Worm (Caenorhabditis elegans) whole organism, young adult: ENCODE measurements around the gene ttr-19.

Source experiments
- B0035.1 ChIP-seq: sonication (generic microtip); optimal IDR thresholded peaks from 2 replicates; lab custom pipeline; 2016; ENCODE audit warnings: missing genetic modification characterization, mild to moderate bottlenecking, missing compliant biosample characterization, missing genotype, missing genetic modification reagents
- B0336.3 ChIP-seq: fragments of 200-800 bp; sonication (Bioruptor generic); IDR thresholded peaks from 2 replicates; pipeline ENCODE4 v1.3.6; 2022; ENCODE audit warnings: missing genetic modification characterization, missing compliant biosample characterization
- C17E4.6 ChIP-seq: fragments of 200-800 bp; sonication (Bioruptor generic); IDR thresholded peaks from 2 replicates; pipeline ENCODE4 v1.3.6; 2022; ENCODE audit warnings: missing genetic modification reagents, missing genetic modification characterization, missing compliant biosample characterization
- F39B2.1 ChIP-seq: fragments of 200-800 bp; sonication (Bioruptor generic); IDR thresholded peaks from 2 replicates; pipeline ENCODE4 v1.3.6; 2022; ENCODE audit warnings: missing genetic modification reagents, missing genetic modification characterization, missing compliant biosample characterization
- F49E8.2 ChIP-seq: sonication (generic microtip); optimal IDR thresholded peaks from 3 replicates; lab custom pipeline; 2017; ENCODE audit warnings: missing genetic modification characterization, mild to moderate bottlenecking, missing compliant biosample characterization, antibody characterized with exemption, moderate library complexity; ENCODE audit not compliant: insufficient read depth
- F55B11.4 ChIP-seq: sonication (generic microtip); optimal IDR thresholded peaks from 2 replicates; lab custom pipeline; 2016; ENCODE audit warnings: missing compliant biosample characterization, missing genetic modification characterization, borderline replicate concordance; ENCODE audit not compliant: insufficient read depth
- Y53G8AR.9 ChIP-seq: fragments of 200-800 bp; sonication (Bioruptor generic); conservative IDR thresholded peaks from 2 replicates; pipeline ENCODE4 v1.3.6; 2022; ENCODE audit warnings: missing genetic modification reagents, missing genetic modification characterization, missing compliant biosample characterization
- Y67H2A.10 ChIP-seq: fragments of 200-800 bp; sonication (Bioruptor generic); conservative IDR thresholded peaks from 2 replicates; pipeline ENCODE4 v1.3.6; 2022; ENCODE audit warnings: missing genetic modification reagents, missing genetic modification characterization, missing compliant biosample characterization
- Y79H2A.3 ChIP-seq: fragments of 200-800 bp; sonication (Bioruptor generic); conservative IDR thresholded peaks from 2 replicates; pipeline ENCODE4 v1.3.6; 2022; ENCODE audit warnings: missing genetic modification reagents, missing genetic modification characterization, missing compliant biosample characterization
- akir-1 ChIP-seq: fragments of 200-800 bp; sonication (Bioruptor generic); optimal IDR thresholded peaks from 2 replicates; lab custom pipeline; 2018; ENCODE audit warnings: mild to moderate bottlenecking, missing genetic modification characterization, moderate library complexity, missing compliant biosample characterization
- ama-1 ChIP-seq, 3 experiments: fragments of 150-350 bp in 1 of 3; sonication (generic microtip) in 2 of 3; optimal IDR thresholded peaks; 2 replicates each; lab custom pipeline; 2014 to 2018; ENCODE audit warnings: missing biosample characterization in 2 of 3, missing genetic modification characterization in 2 of 3, missing genetic modification reagents in 2 of 3
- aptf-2 ChIP-seq: fragments of 200-800 bp; sonication (Bioruptor generic); conservative IDR thresholded peaks from 2 replicates; pipeline ENCODE4 v1.3.6; 2022; ENCODE audit warnings: missing genetic modification reagents, missing genetic modification characterization, missing compliant biosample characterization
- cebp-1 ChIP-seq, 2 experiments: fragments of 200-800 bp in 1 of 2; sonication (Bioruptor generic) in 1 of 2; sonication (generic microtip) in 1 of 2; IDR thresholded peaks in 1 of 2; optimal IDR thresholded peaks in 1 of 2; 2 replicates each; pipeline versions ENCODE4 v1.3.6 to Lab custom; 2017 to 2022; ENCODE audit warnings: missing compliant biosample characterization in 2 of 2, missing genetic modification characterization in 2 of 2, mild to moderate bottlenecking in 1 of 2, missing genetic modification reagents in 1 of 2, moderate library complexity in 1 of 2
- cebp-2 ChIP-seq: fragments of 200-800 bp; sonication (Bioruptor generic); IDR thresholded peaks from 2 replicates; pipeline ENCODE4 v1.3.6; 2022; ENCODE audit warnings: missing genetic modification characterization, missing compliant biosample characterization
- ceh-100 ChIP-seq: fragments of 200-800 bp; sonication (Bioruptor generic); IDR thresholded peaks from 2 replicates; pipeline ENCODE4 v1.3.6; 2022; ENCODE audit warnings: missing genetic modification reagents, missing genetic modification characterization, missing compliant biosample characterization
- ceh-79 ChIP-seq: sonication (generic microtip); optimal IDR thresholded peaks from 2 replicates; lab custom pipeline; 2017; ENCODE audit warnings: mild to moderate bottlenecking, missing genetic modification characterization, missing compliant biosample characterization
- die-1 ChIP-seq: sonication (generic microtip); optimal IDR thresholded peaks from 2 replicates; lab custom pipeline; 2016; ENCODE audit warnings: missing genotype, mild to moderate bottlenecking, missing genetic modification characterization, missing compliant biosample characterization
- dpff-1 ChIP-seq: sonication (generic microtip); optimal IDR thresholded peaks from 2 replicates; lab custom pipeline; 2017; ENCODE audit warnings: mild to moderate bottlenecking, missing genetic modification characterization, missing compliant biosample characterization
- ekl-4 ChIP-seq: fragments of 200-800 bp; sonication (Bioruptor generic); IDR thresholded peaks from 2 replicates; pipeline ENCODE4 v1.3.6; 2022; ENCODE audit warnings: missing genetic modification reagents, missing genetic modification characterization, missing compliant biosample characterization
- ets-4 ChIP-seq: fragments of 200-800 bp; sonication (Bioruptor generic); optimal IDR thresholded peaks from 2 replicates; lab custom pipeline; 2018; ENCODE audit warnings: mild to moderate bottlenecking, missing genetic modification characterization, missing compliant biosample characterization
- gei-17 ChIP-seq: fragments of 200-800 bp; sonication (Bioruptor generic); optimal IDR thresholded peaks from 2 replicates; lab custom pipeline; 2018; ENCODE audit warnings: mild to moderate bottlenecking, missing genetic modification characterization, missing compliant biosample characterization
- hmg-1.2 ChIP-seq: fragments of 200-800 bp; sonication (Bioruptor generic); IDR thresholded peaks from 2 replicates; pipeline ENCODE4 v1.3.6; 2022; ENCODE audit warnings: missing genetic modification reagents, missing genetic modification characterization, missing compliant biosample characterization
- hmg-20 ChIP-seq: fragments of 200-800 bp; sonication (Bioruptor generic); IDR thresholded peaks from 2 replicates; pipeline ENCODE4 v1.3.6; 2022; ENCODE audit warnings: missing genetic modification reagents, missing genetic modification characterization, missing compliant biosample characterization
- let-607 ChIP-seq, 2 experiments: fragments of 200-800 bp in 1 of 2; sonication (Bioruptor generic) in 1 of 2; sonication (generic microtip) in 1 of 2; optimal IDR thresholded peaks; 2 replicates each; lab custom pipeline; 2016 to 2018; ENCODE audit warnings: mild to moderate bottlenecking in 2 of 2, missing compliant biosample characterization in 2 of 2, missing genetic modification characterization in 2 of 2, moderate library complexity in 2 of 2, missing genotype in 1 of 2
- lin-26 ChIP-seq: fragments of 200-800 bp; sonication (Bioruptor generic); IDR thresholded peaks from 2 replicates; pipeline ENCODE4 v1.3.6; 2022; ENCODE audit warnings: missing genetic modification reagents, missing genetic modification characterization, missing compliant biosample characterization
- lin-40 ChIP-seq: sonication (generic microtip); optimal IDR thresholded peaks from 2 replicates; lab custom pipeline; 2016; ENCODE audit warnings: missing genetic modification characterization, mild to moderate bottlenecking, missing compliant biosample characterization, missing genotype, missing genetic modification reagents
- lin-54 ChIP-seq: fragments of 200-800 bp; sonication (Bioruptor generic); optimal IDR thresholded peaks from 2 replicates; lab custom pipeline; 2018; ENCODE audit warnings: mild to moderate bottlenecking, missing genetic modification characterization, missing compliant biosample characterization
- lir-1 ChIP-seq: fragments of 200-800 bp; sonication (Bioruptor generic); conservative IDR thresholded peaks from 2 replicates; pipeline ENCODE4 v1.3.6; 2022; ENCODE audit warnings: missing genetic modification reagents, missing genetic modification characterization, missing compliant biosample characterization
- lsl-1 ChIP-seq: fragments of 200-800 bp; sonication (Bioruptor generic); optimal IDR thresholded peaks from 2 replicates; lab custom pipeline; 2018; ENCODE audit warnings: mild to moderate bottlenecking, missing genetic modification characterization, moderate library complexity, missing compliant biosample characterization
- madf-10 ChIP-seq: sonication (generic microtip); optimal IDR thresholded peaks from 2 replicates; lab custom pipeline; 2016; ENCODE audit warnings: mild to moderate bottlenecking, missing genetic modification characterization, missing compliant biosample characterization
- mcd-1 ChIP-seq: fragments of 200-800 bp; sonication (Bioruptor generic); IDR thresholded peaks from 2 replicates; pipeline ENCODE4 v1.3.6; 2022; ENCODE audit warnings: missing genetic modification reagents, missing genetic modification characterization, missing compliant biosample characterization
- mes-4 ChIP-seq: sonication (generic microtip); optimal IDR thresholded peaks from 2 replicates; lab custom pipeline; 2016; ENCODE audit warnings: missing genotype, missing genetic modification characterization, missing compliant biosample characterization
- nfyb-1 ChIP-seq: fragments of 200-800 bp; sonication (Bioruptor generic); IDR thresholded peaks from 2 replicates; pipeline ENCODE4 v1.3.6; 2022; ENCODE audit warnings: missing genetic modification reagents, missing genetic modification characterization, missing compliant biosample characterization
- nhr-27 ChIP-seq: fragments of 200-800 bp; sonication (Bioruptor generic); optimal IDR thresholded peaks from 2 replicates; lab custom pipeline; 2018; ENCODE audit warnings: mild to moderate bottlenecking, missing genetic modification characterization, moderate library complexity, missing compliant biosample characterization
- nhr-80 ChIP-seq: sonication (generic microtip); optimal IDR thresholded peaks from 2 replicates; lab custom pipeline; 2016; ENCODE audit warnings: missing genetic modification characterization, missing compliant biosample characterization
- pbrm-1 ChIP-seq: fragments of 200-800 bp; sonication (Bioruptor generic); IDR thresholded peaks from 2 replicates; pipeline ENCODE4 v1.3.6; 2022; ENCODE audit warnings: missing genetic modification reagents, missing genetic modification characterization, missing compliant biosample characterization
- pha-4 ChIP-seq: fragments of 150-350 bp; sonication (generic microtip); optimal IDR thresholded peaks from 2 replicates; lab custom pipeline; 2014; ENCODE audit warnings: missing biosample characterization, missing genetic modification reagents, missing genetic modification characterization
- rcor-1 ChIP-seq: fragments of 200-800 bp; sonication (Bioruptor generic); IDR thresholded peaks from 2 replicates; pipeline ENCODE4 v1.3.6; 2022; ENCODE audit warnings: missing genetic modification reagents, missing genetic modification characterization, missing compliant biosample characterization
- rpc-1 ChIP-seq, 2 experiments: fragments of 150-350 bp in 1 of 2; sonication (generic microtip) in 1 of 2; optimal IDR thresholded peaks; 2 replicates each; lab custom pipeline; 2014 to 2018; ENCODE audit warnings: missing biosample characterization in 1 of 2, missing genetic modification characterization in 1 of 2, missing genetic modification reagents in 1 of 2, missing genotype in 1 of 2
- somi-1 ChIP-seq: fragments of 200-800 bp; sonication (Bioruptor generic); optimal IDR thresholded peaks from 2 replicates; lab custom pipeline; 2018; ENCODE audit warnings: mild to moderate bottlenecking, missing genetic modification characterization, missing compliant biosample characterization
- sptf-2 ChIP-seq: fragments of 200-800 bp; sonication (Bioruptor generic); optimal IDR thresholded peaks from 2 replicates; lab custom pipeline; 2018; ENCODE audit warnings: mild to moderate bottlenecking, missing genetic modification characterization, missing compliant biosample characterization
- tbp1 ChIP-seq: fragments of 200-800 bp; sonication (Bioruptor generic); optimal IDR thresholded peaks from 2 replicates; lab custom pipeline; 2018; ENCODE audit warnings: mild to moderate bottlenecking, missing genetic modification characterization, missing compliant biosample characterization
- tlf-1 ChIP-seq: fragments of 200-800 bp; sonication (Bioruptor generic); optimal IDR thresholded peaks from 2 replicates; lab custom pipeline; 2018; ENCODE audit warnings: mild to moderate bottlenecking, missing genetic modification characterization, missing compliant biosample characterization
- unc-62 ChIP-seq: fragments of 150-350 bp; optimal IDR thresholded peaks from 2 replicates; lab custom pipeline; 2014; ENCODE audit warnings: missing biosample characterization, missing genetic modification reagents, missing genetic modification characterization
- zim-3 ChIP-seq: sonication (generic microtip); optimal IDR thresholded peaks from 2 replicates; lab custom pipeline; 2017; ENCODE audit warnings: mild to moderate bottlenecking, missing genetic modification characterization, moderate library complexity, missing compliant biosample characterization
- ztf-18 ChIP-seq: sonication (generic microtip); optimal IDR thresholded peaks from 2 replicates; lab custom pipeline; 2016; ENCODE audit warnings: missing genotype, mild to moderate bottlenecking, missing genetic modification characterization, missing compliant biosample characterization
- ztf-25 ChIP-seq: fragments of 200-800 bp; sonication (Bioruptor generic); IDR thresholded peaks from 2 replicates; pipeline ENCODE4 v1.3.6; 2022; ENCODE audit warnings: missing genetic modification reagents, missing genetic modification characterization, missing compliant biosample characterization
- ztf-26 ChIP-seq: sonication (generic microtip); optimal IDR thresholded peaks from 2 replicates; lab custom pipeline; 2017; ENCODE audit warnings: missing genetic modification characterization, missing compliant biosample characterization

ttr-19 gene

DNA sequence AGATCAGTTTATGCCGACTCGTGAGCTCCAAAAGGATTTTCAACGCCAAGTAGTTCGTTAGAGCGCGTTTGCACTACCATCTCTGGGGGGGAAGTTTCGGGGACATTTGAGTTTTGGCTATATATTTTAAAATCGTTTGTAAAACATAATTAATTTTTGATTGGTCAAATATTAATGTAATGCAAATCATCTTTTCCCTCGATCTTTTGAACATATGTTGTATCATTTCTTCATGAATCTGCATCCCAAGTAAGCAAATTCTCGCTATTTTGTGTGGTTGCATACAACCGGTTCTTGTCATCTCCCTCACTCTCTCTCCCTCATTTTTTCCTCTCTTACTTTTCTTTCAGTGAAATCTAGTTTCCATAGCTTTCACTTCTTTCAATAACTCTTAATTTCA lies 49.1 kb downstream of the ttr-19 start (continued):
- no peak for TF ChIP-seq ceh-79 (tag; lab: Kevin White, UChicago)
- TF ChIP-seq Y67H2A.10 (GFP tag; lab: Robert Waterston, UW) = no peak
- peak; percentile 91 for TF ChIP-seq mcd-1 (GFP tag; lab: Robert Waterston, UW)
- TF ChIP-seq lir-1 = no peak
- no peak for TF ChIP-seq cebp-1 (GFP tag; IDR thresholded peaks at IDR 0.05; lab: Robert Waterston, UW)
- TF ChIP-seq cebp-1 (tag; optimal IDR thresholded peaks at IDR 0.05; lab: Kevin White, UChicago) = peak; percentile 32
- TF ChIP-seq rcor-1 (GFP tag; lab: Robert Waterston, UW) = no peak
- TF ChIP-seq let-607 (tag; optimal IDR thresholded peaks at IDR 0.05; lab: Kevin White, UChicago) = peak in 1 of 2 experiments; percentile 6
- TF ChIP-seq B0035.1 (tag; lab: Kevin White, UChicago) = no peak
- no peak for TF ChIP-seq B0336.3 (GFP tag; lab: Robert Waterston, UW)
- TF ChIP-seq F55B11.4 = no peak
- peak; percentile 16 for TF ChIP-seq nhr-80 (tag; lab: Kevin White, UChicago)
- no peak for TF ChIP-seq tlf-1 (GFP tag; lab: Kevin White, UChicago)
- no peak for TF ChIP-seq Y79H2A.3 (GFP tag; lab: Robert Waterston, UW)
- no peak for TF ChIP-seq ztf-25 (GFP tag; lab: Robert Waterston, UW)
- TF ChIP-seq lin-40 (tag; lab: Kevin White, UChicago) = peak; percentile 31
- no peak for TF ChIP-seq mes-4
- no peak for TF ChIP-seq nhr-27 (tag; lab: Kevin White, UChicago)
- TF ChIP-seq gei-17 = no peak
- no peak for TF ChIP-seq nfyb-1 (GFP tag; lab: Robert Waterston, UW)
- TF ChIP-seq ets-4 (GFP tag; lab: Kevin White, UChicago) = no peak
- TF ChIP-seq ceh-100 (GFP tag; lab: Robert Waterston, UW) = peak; percentile 91
- no peak for TF ChIP-seq lin-26 (GFP tag; lab: Robert Waterston, UW)
- TF ChIP-seq hmg-20 (GFP tag; lab: Robert Waterston, UW) = no peak
- no peak for TF ChIP-seq die-1 (tag; lab: Kevin White, UChicago)
- no peak for TF ChIP-seq ama-1 (optimal IDR thresholded peaks at IDR 0.05; lab: Kevin White, UChicago)
- TF ChIP-seq ama-1 (GFP tag; optimal IDR thresholded peaks at IDR 0.05; lab: Kevin White, UChicago) = no peak
- no peak for TF ChIP-seq F49E8.2 (tag; lab: Kevin White, UChicago)
- TF ChIP-seq cebp-2 (GFP tag; lab: Robert Waterston, UW) = no peak
- TF ChIP-seq ztf-18 = peak; percentile 30
- no peak for TF ChIP-seq tbp1
- TF ChIP-seq hmg-1.2 (GFP tag; lab: Robert Waterston, UW) = peak; percentile 10; the same call in 1 of the 2 replicates
- no peak for TF ChIP-seq Y53G8AR.9
- TF ChIP-seq somi-1 (GFP tag; lab: Kevin White, UChicago) = no peak
- TF ChIP-seq sptf-2 = no peak
- TF ChIP-seq dpff-1 (tag; lab: Kevin White, UChicago) = no peak
- TF ChIP-seq aptf-2 = no peak
- TF ChIP-seq F39B2.1 (GFP tag; lab: Robert Waterston, UW) = no peak
- no peak for TF ChIP-seq rpc-1 (optimal IDR thresholded peaks at IDR 0.05; lab: Kevin White, UChicago)
- TF ChIP-seq rpc-1 (tag; optimal IDR thresholded peaks at IDR 0.05; lab: Kevin White, UChicago) = no peak
- no peak for TF ChIP-seq lin-54 (GFP tag; lab: Kevin White, UChicago)
- TF ChIP-seq zim-3 (tag; lab: Kevin White, UChicago) = no peak
- no peak for TF ChIP-seq ekl-4 (GFP tag; lab: Robert Waterston, UW)
- no peak for TF ChIP-seq akir-1 (GFP tag; lab: Kevin White, UChicago)
- no peak for TF ChIP-seq pbrm-1 (GFP tag; lab: Robert Waterston, UW)
- no peak for TF ChIP-seq ztf-26 (tag; lab: Kevin White, UChicago)
- no peak for TF ChIP-seq C17E4.6 (GFP tag; lab: Robert Waterston, UW)
- no peak for TF ChIP-seq unc-62 (GFP tag; lab: Kevin White, UChicago)
- no peak for TF ChIP-seq pha-4 (tag; lab: Kevin White, UChicago)
- TF ChIP-seq madf-10 (tag; lab: Kevin White, UChicago) = no peak
- TF ChIP-seq lsl-1 (GFP tag; lab: Kevin White, UChicago) = no peak
